Fruit fly (Drosophila melanogaster) whole organism, embryonic: Measurements from ENCODE around the gene CG15814.

Experiments
- Aef1 ChIP-seq: fragments of 200-800 bp; sonication (Bioruptor generic); IDR thresholded peaks from 3 replicates; pipeline ENCODE4 v1.3.6; 2022; ENCODE audit warnings: missing biosample characterization, missing genetic modification characterization
- Antp ChIP-seq: fragments of 200-800 bp; sonication (Bioruptor generic); optimal IDR thresholded peaks from 3 replicates; lab custom pipeline; 2016; ENCODE audit warnings: missing biosample characterization, missing genetic modification characterization
- Bdp1 ChIP-seq: fragments of 200-800 bp; sonication (Bioruptor generic); optimal IDR thresholded peaks from 3 replicates; lab custom pipeline; 2016; ENCODE audit warnings: missing biosample characterization, missing genetic modification characterization
- BtbVII ChIP-seq: fragments of 200-800 bp; sonication (Bioruptor generic); optimal IDR thresholded peaks from 3 replicates; lab custom pipeline; 2017; ENCODE audit warnings: missing biosample characterization, mild to moderate bottlenecking, missing genetic modification characterization
- C15 ChIP-seq: fragments of 200-800 bp; sonication (Bioruptor generic); IDR thresholded peaks from 3 replicates; pipeline ENCODE4 v1.3.6; 2022; ENCODE audit warnings: missing biosample characterization, missing genetic modification characterization
- CG12219 ChIP-seq: fragments of 200-800 bp; sonication (Bioruptor generic); optimal IDR thresholded peaks from 3 replicates; lab custom pipeline; 2018; ENCODE audit warnings: missing biosample characterization, mild to moderate bottlenecking, missing genetic modification characterization
- CG12299 ChIP-seq: fragments of 200-800 bp; sonication (Bioruptor generic); optimal IDR thresholded peaks from 2 replicates; lab custom pipeline; 2018; ENCODE audit warnings: missing biosample characterization, mild to moderate bottlenecking, missing genetic modification characterization
- CG12942 ChIP-seq: fragments of 200-800 bp; sonication (Bioruptor generic); optimal IDR thresholded peaks from 3 replicates; lab custom pipeline; 2016; ENCODE audit warnings: missing biosample characterization, missing genetic modification characterization
- CG13424 ChIP-seq: fragments of 200-800 bp; sonication (Bioruptor generic); optimal IDR thresholded peaks from 2 replicates; lab custom pipeline; 2019; ENCODE audit warnings: missing biosample characterization, mild to moderate bottlenecking, missing genetic modification characterization, moderate library complexity
- CG14014 ChIP-seq: fragments of 200-800 bp; sonication (Bioruptor generic); IDR thresholded peaks from 2 replicates; pipeline ENCODE4 v1.3.6; 2022; ENCODE audit warnings: missing biosample characterization, missing genetic modification characterization
- CG1603 ChIP-seq: fragments of 200-800 bp; sonication (Bioruptor generic); optimal IDR thresholded peaks from 2 replicates; lab custom pipeline; 2019; ENCODE audit warnings: missing biosample characterization, mild to moderate bottlenecking, missing genetic modification characterization, moderate library complexity
- CG17359 ChIP-seq: fragments of 200-800 bp; sonication (Bioruptor generic); optimal IDR thresholded peaks from 3 replicates; lab custom pipeline; 2018; ENCODE audit warnings: missing biosample characterization, mild to moderate bottlenecking, missing genetic modification characterization, moderate library complexity
- CG17802 ChIP-seq: fragments of 200-800 bp; sonication (Bioruptor generic); optimal IDR thresholded peaks from 2 replicates; lab custom pipeline; 2018; ENCODE audit warnings: missing biosample characterization, mild to moderate bottlenecking, missing genetic modification characterization, moderate library complexity
- CG1792 ChIP-seq: fragments of 200-800 bp; sonication (Bioruptor generic); optimal IDR thresholded peaks from 2 replicates; lab custom pipeline; 2016; ENCODE audit warnings: missing biosample characterization, missing genetic modification characterization
- CG18599 ChIP-seq: fragments of 200-800 bp; sonication (Bioruptor generic); optimal IDR thresholded peaks from 3 replicates; lab custom pipeline; 2017; ENCODE audit warnings: missing biosample characterization, missing genetic modification characterization, mild to moderate bottlenecking, moderate library complexity, missing genetic modification reagents
- CG2875 ChIP-seq: fragments of 200-800 bp; sonication (Bioruptor generic); optimal IDR thresholded peaks from 2 replicates; lab custom pipeline; 2017; ENCODE audit warnings: missing biosample characterization, mild to moderate bottlenecking, missing genetic modification characterization, missing genetic modification reagents
- CG30403 ChIP-seq: fragments of 200-800 bp; sonication (Bioruptor generic); optimal IDR thresholded peaks from 3 replicates; lab custom pipeline; 2016; ENCODE audit warnings: missing biosample characterization, missing genetic modification characterization
- CG31365 ChIP-seq: fragments of 200-800 bp; sonication (Bioruptor generic); optimal IDR thresholded peaks from 2 replicates; lab custom pipeline; 2018; ENCODE audit warnings: missing biosample characterization, mild to moderate bottlenecking, missing genetic modification characterization
- CG31441 ChIP-seq: fragments of 200-800 bp; sonication (Bioruptor generic); IDR thresholded peaks from 2 replicates; pipeline ENCODE4 v1.3.6; 2022; ENCODE audit warnings: missing biosample characterization, missing genetic modification characterization
- CG3163 ChIP-seq: fragments of 200-800 bp; sonication (Bioruptor generic); optimal IDR thresholded peaks from 3 replicates; lab custom pipeline; 2016; ENCODE audit warnings: missing biosample characterization, missing genetic modification characterization
- CG32767 ChIP-seq: fragments of 200-800 bp; sonication (Bioruptor generic); IDR thresholded peaks from 2 replicates; pipeline ENCODE4 v1.3.6; 2022; ENCODE audit warnings: missing biosample characterization, missing genetic modification characterization
- CG3726 ChIP-seq: fragments of 200-800 bp; sonication (Bioruptor generic); IDR thresholded peaks from 3 replicates; pipeline ENCODE4, ENCODE4 v1.3.6; 2022; ENCODE audit warnings: missing biosample characterization, missing genetic modification characterization
- CG4854 ChIP-seq: fragments of 200-800 bp; sonication (Bioruptor generic); optimal IDR thresholded peaks from 2 replicates; lab custom pipeline; 2016; ENCODE audit warnings: missing biosample characterization, missing genetic modification characterization, inconsistent platforms
- CG7556 ChIP-seq: fragments of 200-800 bp; sonication (Bioruptor generic); optimal IDR thresholded peaks from 2 replicates; lab custom pipeline; 2017; ENCODE audit warnings: missing biosample characterization, mild to moderate bottlenecking, missing genetic modification characterization
- CG8359 ChIP-seq: fragments of 200-800 bp; sonication (Bioruptor generic); optimal IDR thresholded peaks from 2 replicates; lab custom pipeline; 2017; ENCODE audit warnings: missing biosample characterization, mild to moderate bottlenecking, missing genetic modification characterization, borderline replicate concordance
- CG8478 ChIP-seq: fragments of >200 bp; optimal IDR thresholded peaks from 2 replicates; lab custom pipeline; 2018
- CG8924 ChIP-seq: fragments of 200-800 bp; optimal IDR thresholded peaks from 3 replicates; lab custom pipeline; 2019; ENCODE audit warnings: missing biosample characterization, mild to moderate bottlenecking, missing genetic modification characterization, moderate library complexity
- CG8944 ChIP-seq: fragments of 200-800 bp; sonication (Bioruptor generic); optimal IDR thresholded peaks from 3 replicates; lab custom pipeline; 2016; ENCODE audit warnings: missing biosample characterization, missing genetic modification characterization
- CG9215 ChIP-seq: fragments of 200-800 bp; sonication (Bioruptor generic); IDR thresholded peaks from 2 replicates; pipeline ENCODE4 v1.3.6; 2022; ENCODE audit warnings: missing biosample characterization, missing genetic modification characterization
- CTCF ChIP-seq: fragments of 200-800 bp; sonication (Bioruptor generic); optimal IDR thresholded peaks from 2 replicates; lab custom pipeline; 2017; ENCODE audit warnings: missing biosample characterization, mild to moderate bottlenecking, missing genetic modification characterization, moderate library complexity
- Doc2 ChIP-seq: fragments of 200-800 bp; sonication (Bioruptor generic); IDR thresholded peaks from 2 replicates; pipeline ENCODE4 v1.3.6; 2022; ENCODE audit warnings: missing biosample characterization, missing genetic modification characterization
- Doc3 ChIP-seq: fragments of 200-800 bp; sonication (Bioruptor generic); IDR thresholded peaks from 3 replicates; pipeline ENCODE4 v1.3.6; 2022; ENCODE audit warnings: missing biosample characterization, missing genetic modification characterization; ENCODE audit not compliant: partially characterized antibody
- Med ChIP-seq: fragments of 200-800 bp; sonication (Bioruptor generic); peaks from one replicate; lab custom pipeline; 2016; ENCODE audit warnings: missing biosample characterization, missing genetic modification characterization, mild to moderate bottlenecking, inconsistent platforms, moderate library complexity
- Sox100B ChIP-seq: fragments of 200-800 bp; sonication (Bioruptor generic); optimal IDR thresholded peaks from 3 replicates; lab custom pipeline; 2018; ENCODE audit warnings: missing biosample characterization, mild to moderate bottlenecking, missing genetic modification characterization
- Usf ChIP-seq: fragments of 200-800 bp; sonication (Bioruptor generic); optimal IDR thresholded peaks from 2 replicates; lab custom pipeline; 2017; ENCODE audit warnings: missing genotype, missing biosample characterization, missing genetic modification characterization
- bbx ChIP-seq: fragments of 200-800 bp; sonication (Bioruptor generic); IDR thresholded peaks from 2 replicates; pipeline ENCODE4 v1.3.6; 2022; ENCODE audit warnings: missing biosample characterization, missing genetic modification characterization; ENCODE audit not compliant: partially characterized antibody
- bsh ChIP-seq, 2 experiments: fragments of 200-800 bp; sonication (Bioruptor generic); optimal IDR thresholded peaks; 2 replicates each; lab custom pipeline; 2017 to 2018; ENCODE audit warnings: mild to moderate bottlenecking in 2 of 2, missing biosample characterization in 2 of 2, missing genetic modification characterization in 2 of 2, moderate library complexity in 1 of 2
- cato ChIP-seq: fragments of 200-800 bp; sonication (Bioruptor generic); optimal IDR thresholded peaks from 2 replicates; lab custom pipeline; 2016; ENCODE audit warnings: missing biosample characterization, missing genetic modification characterization, borderline replicate concordance
- exex ChIP-seq: fragments of 200-800 bp; sonication (Bioruptor generic); optimal IDR thresholded peaks from 4 replicates; lab custom pipeline; 2018; ENCODE audit warnings: missing biosample characterization, mild to moderate bottlenecking, missing genetic modification characterization, moderate library complexity
- grau ChIP-seq: fragments of 200-800 bp; optimal IDR thresholded peaks from 3 replicates; lab custom pipeline; 2019; ENCODE audit warnings: missing biosample characterization, mild to moderate bottlenecking, missing genetic modification characterization, moderate library complexity
- her ChIP-seq: fragments of 200-800 bp; sonication (Bioruptor generic); optimal IDR thresholded peaks from 2 replicates; lab custom pipeline; 2016; ENCODE audit warnings: missing biosample characterization, missing genetic modification characterization
- ind ChIP-seq: fragments of 200-800 bp; sonication (Bioruptor generic); optimal IDR thresholded peaks from 3 replicates; lab custom pipeline; 2016; ENCODE audit warnings: missing biosample characterization, missing genetic modification characterization
- jumu ChIP-seq: fragments of 200-800 bp; sonication (Bioruptor generic); optimal IDR thresholded peaks from 3 replicates; lab custom pipeline; 2016; ENCODE audit warnings: missing biosample characterization, missing genetic modification characterization
- lbe ChIP-seq: fragments of 200-800 bp; sonication (Bioruptor generic); optimal IDR thresholded peaks from 2 replicates; lab custom pipeline; 2016; ENCODE audit warnings: missing biosample characterization, mild to moderate bottlenecking, missing genetic modification characterization
- nmo ChIP-seq: fragments of 200-800 bp; sonication (Bioruptor generic); optimal IDR thresholded peaks from 2 replicates; lab custom pipeline; 2018; ENCODE audit warnings: missing biosample characterization, mild to moderate bottlenecking, missing genetic modification characterization, moderate library complexity
- org-1 ChIP-seq: fragments of 200-800 bp; sonication (Bioruptor generic); optimal IDR thresholded peaks from 2 replicates; lab custom pipeline; 2017; ENCODE audit warnings: missing biosample characterization, missing genetic modification characterization
- tio ChIP-seq: fragments of 200-800 bp; sonication (Bioruptor generic); optimal IDR thresholded peaks from 2 replicates; lab custom pipeline; 2017; ENCODE audit warnings: missing biosample characterization, missing genetic modification characterization, inconsistent platforms
- tna ChIP-seq: fragments of 200-800 bp; sonication (Bioruptor generic); IDR thresholded peaks from 2 replicates; pipeline ENCODE4 v1.3.6; 2022; ENCODE audit warnings: missing biosample characterization, missing genetic modification characterization; ENCODE audit not compliant: partially characterized antibody
- trem ChIP-seq: fragments of 200-800 bp; optimal IDR thresholded peaks from 3 replicates; lab custom pipeline; 2019; ENCODE audit warnings: missing biosample characterization, mild to moderate bottlenecking, missing genetic modification characterization, moderate library complexity
- trh ChIP-seq: fragments of 200-800 bp; sonication (Bioruptor generic); optimal IDR thresholded peaks from 2 replicates; lab custom pipeline; 2016; ENCODE audit warnings: missing biosample characterization, missing genetic modification characterization
- ttk ChIP-seq: fragments of 200-800 bp; sonication (Bioruptor generic); IDR thresholded peaks from 2 replicates; pipeline ENCODE4 v2.1.2; 2022; ENCODE audit warnings: missing biosample characterization, missing genetic modification characterization
- tup ChIP-seq: fragments of 200-800 bp; sonication (Bioruptor generic); optimal IDR thresholded peaks from 2 replicates; lab custom pipeline; 2016; ENCODE audit warnings: missing biosample characterization, mild to moderate bottlenecking, missing genetic modification characterization, moderate library complexity

CG15814 gene

DNA sequence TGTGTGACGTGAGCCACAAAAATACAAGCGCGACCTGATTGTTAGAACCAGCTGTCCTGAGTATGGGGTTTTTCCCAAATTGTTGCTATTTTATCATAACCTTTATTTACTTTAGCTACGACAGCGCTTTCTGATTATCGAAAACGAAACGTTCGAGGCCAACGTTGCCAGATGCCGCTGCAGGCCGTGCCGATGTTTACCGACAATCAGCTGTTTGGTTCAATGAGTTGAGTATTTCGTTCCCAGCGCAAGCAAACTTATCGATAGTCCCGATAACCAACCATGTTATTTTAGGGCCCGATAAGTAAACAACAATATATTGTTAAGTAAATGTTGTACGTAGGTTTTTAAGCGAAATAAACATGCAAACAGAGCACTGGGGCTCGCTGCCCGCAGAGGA, at the start of gene CG15814, which contains the start of gene Spt7 (continued):
- TF ChIP-seq exex (no peak), bbx (peak; percentile 92), grau (tag; lab: Kevin White, UChicago) (peak; percentile 39), ind (GFP tag; lab: Kevin White, UChicago) (no peak), jumu (GFP tag; lab: Kevin White, UChicago) (no peak), org-1 (GFP tag; lab: Kevin White, UChicago) (no peak), her (GFP tag; lab: Kevin White, UChicago) (peak; percentile 53), nmo (GFP tag; lab: Kevin White, UChicago) (peak; percentile 52), CG12219 (GFP tag; lab: Kevin White, UChicago) (no peak), BtbVII (GFP tag; lab: Kevin White, UChicago) (peak; percentile 3), CG9215 (GFP tag; lab: Robert Waterston, UW) (no peak), Sox100B (GFP tag; lab: Kevin White, UChicago) (no peak), CG31365 (no peak), CG4854 (no peak), Doc3 (GFP tag; lab: Robert Waterston, UW) (peak; percentile 63), CG31441 (no peak), CG17802 (no peak), CG7556 (no peak), Aef1 (GFP tag; lab: Robert Waterston, UW) (no peak), trem (tag; lab: Kevin White, UChicago) (peak; percentile 81), CG17359 (peak; percentile 26), trh (GFP tag; lab: Kevin White, UChicago) (no peak), CG32767 (no peak), Med (GFP tag; lab: Kevin White, UChicago) (peak; percentile 94), CTCF (GFP tag; lab: Kevin White, UChicago) (peak; percentile 53), CG12942 (GFP tag; lab: Kevin White, UChicago) (no peak), Usf (GFP tag; lab: Kevin White, UChicago) (no peak), Doc2 (no peak), CG8924 (tag; lab: Kevin White, UChicago) (peak; percentile 49), tio (GFP tag; lab: Kevin White, UChicago) (no peak), CG8478 (lab: Kevin White, UChicago) (no peak), C15 (GFP tag; lab: Robert Waterston, UW) (no peak), CG1792 (GFP tag; lab: Kevin White, UChicago) (peak; percentile 34), tup (no peak), CG8944 (GFP tag; lab: Kevin White, UChicago) (no peak), CG3726 (no peak), CG3163 (GFP tag; lab: Kevin White, UChicago) (peak; percentile 37), CG13424 (tag; lab: Kevin White, UChicago) (peak; percentile 31), cato (GFP tag; lab: Kevin White, UChicago) (no peak), Antp (GFP tag; lab: Kevin White, UChicago) (no peak), CG14014 (GFP tag; lab: Robert Waterston, UW) (peak; percentile 18; the same call in 1 of the 2 replicates), ttk (GFP tag; lab: Robert Waterston, UW) (no peak), CG18599 (GFP tag; lab: Kevin White, UChicago) (peak; percentile 50), CG1603 (tag; lab: Kevin White, UChicago) (peak; percentile 78), CG8359 (no peak), CG2875 (GFP tag; lab: Kevin White, UChicago) (no peak), lbe (GFP tag; lab: Kevin White, UChicago) (peak; percentile 23), Bdp1 (GFP tag; lab: Kevin White, UChicago) (no peak), CG12299 (peak; percentile 4), tna (GFP tag; lab: Robert Waterston, UW) (peak; percentile 74), bsh (GFP tag; optimal IDR thresholded peaks at IDR 0.05; lab: Kevin White, UChicago) (peak in 1 of 2 experiments; percentile 2), CG30403 (GFP tag; lab: Kevin White, UChicago) (no peak)
